Fruit fly (Drosophila melanogaster): ENCODE data around the gene Rab19.

Gene Rab19

DNA sequence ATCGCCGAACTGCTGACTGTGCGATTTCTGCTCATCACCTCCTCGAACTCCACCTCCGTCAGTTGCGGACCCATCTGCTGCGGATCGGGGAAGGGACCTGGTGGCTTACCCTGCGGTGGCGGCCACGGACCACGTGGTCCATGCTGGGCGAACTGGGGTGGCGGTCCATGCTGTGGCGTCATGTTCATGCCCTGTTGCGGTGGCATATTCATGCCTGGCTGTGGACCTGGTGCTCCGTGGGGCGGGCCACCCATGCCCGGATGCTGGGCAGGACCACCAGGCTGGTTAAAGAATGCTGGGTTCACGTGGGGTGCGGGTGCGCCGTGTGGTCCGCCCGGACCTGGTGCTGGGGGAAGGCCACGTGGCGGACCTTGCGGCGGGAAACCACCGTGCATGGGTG, 15.5 kb downstream of the Rab19 start:
- TF ChIP-seq pad (GFP tag; optimal IDR thresholded peaks at IDR 0.05) (no peak), bab1 (GFP tag; optimal IDR thresholded peaks at IDR 0.05) (no peak), CG11617 (GFP tag; optimal IDR thresholded peaks at IDR 0.05) (no peak), tj (GFP tag; optimal IDR thresholded peaks at IDR 0.05) (no peak), cic (GFP tag; optimal IDR thresholded peaks at IDR 0.05) (no peak), Mnt (GFP tag; optimal IDR thresholded peaks at IDR 0.05) (no peak)

DNA sequence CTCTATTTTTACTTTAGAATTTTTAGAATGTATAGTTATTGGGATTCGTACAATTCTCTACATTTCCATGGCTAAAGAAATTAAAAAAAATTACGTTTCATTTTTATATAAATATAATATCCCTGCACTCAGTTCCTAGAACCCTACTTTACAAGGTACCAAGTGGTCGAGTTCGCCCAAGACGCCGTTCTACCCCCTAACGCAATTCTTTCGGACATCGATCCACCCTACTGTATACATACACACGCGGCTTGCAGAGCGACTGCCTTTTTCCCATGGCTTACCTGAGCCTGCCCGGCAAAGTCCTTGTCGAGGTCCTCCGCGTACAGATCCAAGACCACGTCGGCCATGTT, 17.9 kb downstream of the Rab19 start:
- no peak for TF ChIP-seq bab1 (GFP tag; optimal IDR thresholded peaks at IDR 0.05)
- no peak for TF ChIP-seq tj (GFP tag; optimal IDR thresholded peaks at IDR 0.05)
- TF ChIP-seq CG7101 (tag; optimal IDR thresholded peaks at IDR 0.05) = no peak
- no peak for TF ChIP-seq CG11617 (GFP tag; optimal IDR thresholded peaks at IDR 0.05)
- TF ChIP-seq ovo (GFP tag; optimal IDR thresholded peaks at IDR 0.05) = no peak
- TF ChIP-seq CG33017 (tag; optimal IDR thresholded peaks at IDR 0.05) = no peak
- TF ChIP-seq Hr96 (GFP tag; optimal IDR thresholded peaks at IDR 0.05) = no peak
- no peak for TF ChIP-seq cic (GFP tag; optimal IDR thresholded peaks at IDR 0.05)

- TF ChIP-seq CG7101 (tag; optimal IDR thresholded peaks at IDR 0.05) = peak; percentile 34
- TF ChIP-seq CG14711 (tag; optimal IDR thresholded peaks at IDR 0.05) = peak; percentile 56
- peak; percentile 50 for TF ChIP-seq toe (GFP tag; optimal IDR thresholded peaks at IDR 0.05)
- TF ChIP-seq bab1 (GFP tag; optimal IDR thresholded peaks at IDR 0.05) = peak; percentile 71
- peak; percentile 25 for TF ChIP-seq CG11617 (GFP tag; optimal IDR thresholded peaks at IDR 0.05)
- TF ChIP-seq kay (GFP tag; ENCODE audit: borderline replicate concordance) = peak; percentile 71
- TF ChIP-seq cnc (optimal IDR thresholded peaks at IDR 0.05) = no peak
- no peak for TF ChIP-seq CG5204 (GFP tag; optimal IDR thresholded peaks at IDR 0.05)
- peak; percentile 2 for TF ChIP-seq Hr96 (GFP tag; optimal IDR thresholded peaks at IDR 0.05)
- TF ChIP-seq pad (GFP tag; optimal IDR thresholded peaks at IDR 0.05) = peak; percentile 56
- TF ChIP-seq cic (GFP tag; optimal IDR thresholded peaks at IDR 0.05) = no peak
- TF ChIP-seq CG1620 (GFP tag; optimal IDR thresholded peaks at IDR 0.05) = peak; percentile 6
- peak; percentile 62 for TF ChIP-seq tj (GFP tag; optimal IDR thresholded peaks at IDR 0.05)
- TF ChIP-seq Mnt (GFP tag; optimal IDR thresholded peaks at IDR 0.05) = peak; percentile 74
- no peak for TF ChIP-seq CG7045 (GFP tag; optimal IDR thresholded peaks at IDR 0.05)
- TF ChIP-seq ovo (GFP tag; optimal IDR thresholded peaks at IDR 0.05) = peak; percentile 26
- no peak for TF ChIP-seq Clk (GFP tag; optimal IDR thresholded peaks at IDR 0.05)
- peak; percentile 13 for TF ChIP-seq CG33017 (tag; optimal IDR thresholded peaks at IDR 0.05)
- TF ChIP-seq CG12768 (GFP tag; optimal IDR thresholded peaks at IDR 0.05) = no peak
- TF ChIP-seq Crg-1 (GFP tag; optimal IDR thresholded peaks at IDR 0.05) = peak; percentile 51
These were observed 18.5 kb downstream of the Rab19 start, which contains the start of gene Cpsf6 for dm6 chr3L:8315141-8315816. Gene Cpsf6, minus strand, starts transcription at chr3L:8315502.

DNA sequence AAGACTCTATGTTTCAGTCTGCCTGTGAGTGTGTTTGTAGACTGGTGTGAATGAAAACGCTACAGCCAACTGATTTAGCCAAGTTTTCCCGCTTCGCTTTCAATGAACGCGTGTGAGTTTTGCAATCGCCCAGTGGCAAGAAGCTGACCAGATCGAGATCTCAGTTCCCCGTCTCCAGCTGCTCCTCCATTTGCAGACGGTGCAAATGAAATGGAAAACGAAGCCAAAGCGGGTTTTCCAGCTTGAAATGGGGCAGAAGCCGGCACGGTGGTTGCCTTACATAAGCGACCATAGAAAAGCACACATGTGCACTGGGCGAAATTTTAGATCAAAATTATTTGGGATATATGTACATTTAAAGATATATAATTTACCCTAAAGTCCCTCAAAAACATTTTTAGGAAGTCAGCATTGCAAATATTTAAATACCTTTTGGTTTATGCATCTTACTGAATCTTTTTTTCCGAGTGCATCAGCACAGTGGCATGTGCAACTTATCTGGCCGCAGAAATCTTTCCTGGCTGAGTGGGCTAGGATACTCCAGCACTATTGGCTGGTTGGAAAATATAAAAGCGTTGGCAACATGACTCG, 22.2 kb downstream of the Rab19 start, which contains the start of gene CG43059:
CG43059 (minus strand) TSS at position 51 of the 591 bp plus-strand sequence.
- TF ChIP-seq kay (GFP tag; ENCODE audit: borderline replicate concordance) = no peak
- no peak for TF ChIP-seq toe (GFP tag; optimal IDR thresholded peaks at IDR 0.05)
- no peak for TF ChIP-seq ovo (GFP tag; optimal IDR thresholded peaks at IDR 0.05)
- no peak for TF ChIP-seq CG14711 (tag; optimal IDR thresholded peaks at IDR 0.05)
- TF ChIP-seq Hr96 (GFP tag; optimal IDR thresholded peaks at IDR 0.05) = no peak
- TF ChIP-seq cic (GFP tag; optimal IDR thresholded peaks at IDR 0.05) = no peak
- TF ChIP-seq Mnt (GFP tag; optimal IDR thresholded peaks at IDR 0.05) = no peak
- no peak for TF ChIP-seq CG7101 (tag; optimal IDR thresholded peaks at IDR 0.05)
- TF ChIP-seq cnc (optimal IDR thresholded peaks at IDR 0.05) = no peak
- no peak for TF ChIP-seq CG5204 (GFP tag; optimal IDR thresholded peaks at IDR 0.05)
- no peak for TF ChIP-seq CG33017 (tag; optimal IDR thresholded peaks at IDR 0.05)
- TF ChIP-seq CG7045 (GFP tag; optimal IDR thresholded peaks at IDR 0.05) = no peak
- no peak for TF ChIP-seq CG1620 (GFP tag; optimal IDR thresholded peaks at IDR 0.05)
- no peak for TF ChIP-seq Crg-1 (GFP tag; optimal IDR thresholded peaks at IDR 0.05)
- TF ChIP-seq tj (GFP tag; optimal IDR thresholded peaks at IDR 0.05) = no peak
- TF ChIP-seq CG11617 (GFP tag; optimal IDR thresholded peaks at IDR 0.05) = no peak
- TF ChIP-seq bab1 (GFP tag; optimal IDR thresholded peaks at IDR 0.05) = no peak

DNA sequence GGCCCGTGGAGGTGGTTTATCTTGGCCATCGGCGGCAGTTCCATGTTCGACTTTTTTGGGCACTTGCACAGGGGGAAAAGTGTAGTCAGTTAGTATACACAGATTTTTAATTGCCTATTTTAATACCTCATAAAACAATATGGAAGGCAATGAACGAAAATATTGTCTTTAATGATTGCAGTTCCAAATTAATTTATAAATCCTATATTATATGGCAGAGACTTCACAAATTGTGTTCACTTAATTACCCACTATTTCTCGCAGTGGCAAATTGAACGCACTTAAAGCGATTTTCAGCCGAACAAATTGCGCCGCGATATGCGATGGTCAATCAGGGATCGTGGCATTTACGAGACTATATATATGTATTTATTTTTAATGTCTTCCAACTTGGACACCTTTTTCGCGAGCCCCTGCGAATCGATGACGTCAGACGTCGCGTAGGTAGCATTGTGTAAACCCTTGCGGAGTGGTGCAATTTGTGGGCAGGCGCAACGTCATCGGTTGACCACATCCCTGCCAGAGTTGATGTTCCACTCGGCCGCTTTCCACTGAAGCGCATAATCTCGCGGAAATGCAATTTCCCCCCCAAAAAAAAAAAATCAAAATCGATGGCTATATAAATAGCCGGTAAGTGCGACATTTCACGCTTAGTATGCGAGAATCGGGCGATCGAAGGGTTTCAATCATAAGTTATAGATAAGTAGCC, 23.4 kb downstream of the Rab19 start, which contains the start of gene CG13670:
CG13670 (plus strand) TSS at position 659 of the 709 bp plus-strand sequence.
- TF ChIP-seq kay (GFP tag; ENCODE audit: borderline replicate concordance) (no peak), CG14711 (tag; optimal IDR thresholded peaks at IDR 0.05) (no peak), CG33017 (tag; optimal IDR thresholded peaks at IDR 0.05) (no peak), Crg-1 (GFP tag; optimal IDR thresholded peaks at IDR 0.05) (no peak), cnc (optimal IDR thresholded peaks at IDR 0.05) (no peak), ovo (GFP tag; optimal IDR thresholded peaks at IDR 0.05) (no peak), CG11617 (GFP tag; optimal IDR thresholded peaks at IDR 0.05) (no peak), CG1620 (GFP tag; optimal IDR thresholded peaks at IDR 0.05) (no peak), CG7045 (GFP tag; optimal IDR thresholded peaks at IDR 0.05) (no peak), toe (GFP tag; optimal IDR thresholded peaks at IDR 0.05) (no peak)

DNA sequence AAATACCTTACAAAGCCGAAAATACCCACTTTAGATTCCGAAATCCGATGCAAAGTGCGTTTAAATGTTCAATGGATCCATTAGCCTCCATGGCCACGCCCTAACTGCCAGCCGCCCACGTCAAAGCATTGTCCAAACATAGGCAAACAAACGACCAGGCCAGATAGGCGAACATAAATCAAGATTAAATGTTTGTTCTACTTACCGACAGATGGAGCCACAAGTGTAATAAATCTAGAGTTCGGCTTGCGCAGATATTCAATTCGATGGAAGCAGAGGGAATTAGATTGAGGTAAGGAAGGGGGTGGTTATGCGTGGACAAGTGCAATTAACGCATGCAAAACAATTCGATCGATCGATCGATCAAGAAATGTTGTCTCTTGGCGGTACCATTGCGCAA, 27.0 kb downstream of the Rab19 start:
- TF ChIP-seq CG14711 (tag; optimal IDR thresholded peaks at IDR 0.05) = no peak
